Worm (Caenorhabditis elegans): ENCODE results near the gene R01H2.7.

R01H2.7 gene

ce11 chrIII:7045643-7046042, at the start of gene R01H2.7:
Gene R01H2.7, minus strand, starts transcription at chrIII:7045743.
- TF ChIP-seq ztf-11 (tag; optimal IDR thresholded peaks at IDR 0.05), result no peak
- TF ChIP-seq nhr-237 (tag; optimal IDR thresholded peaks at IDR 0.05), result no peak

- no peak for TF ChIP-seq mls-2 (tag; optimal IDR thresholded peaks at IDR 0.05)
- TF ChIP-seq ces-1 (GFP tag; optimal IDR thresholded peaks at IDR 0.05), result no peak
These were observed 49.6 kb upstream of the R01H2.7 start, which contains the start of gene nhr-9 for ce11 chrIII:7095156-7095555. Gene nhr-9, plus strand, starts transcription at chrIII:7095462.

- TF ChIP-seq nhr-12 (tag; optimal IDR thresholded peaks at IDR 0.05) (no peak), blmp-1 (tag; optimal IDR thresholded peaks at IDR 0.05) (no peak)
These were observed 45.5 kb upstream of the R01H2.7 start, which contains the start of gene ZK418.2 for ce11 chrIII:7091042-7091441. Gene ZK418.2, plus strand, starts transcription at chrIII:7091342.

- TF ChIP-seq lin-32 (GFP tag; optimal IDR thresholded peaks at IDR 0.05), result no peak
- no peak for TF ChIP-seq sptf-1 (tag; optimal IDR thresholded peaks at IDR 0.05)
- TF ChIP-seq drap-1 (GFP tag; optimal IDR thresholded peaks at IDR 0.05), result no peak
- TF ChIP-seq blmp-1 (tag; optimal IDR thresholded peaks at IDR 0.05), result no peak
- no peak for TF ChIP-seq snpc-4 (tag; optimal IDR thresholded peaks at IDR 0.05)
- no peak for TF ChIP-seq ceh-39 (tag; optimal IDR thresholded peaks at IDR 0.05)
- TF ChIP-seq lin-13 (tag; optimal IDR thresholded peaks at IDR 0.05), result no peak
- TF ChIP-seq lsy-2 (tag; optimal IDR thresholded peaks at IDR 0.05), result no peak
- no peak for TF ChIP-seq ces-1 (GFP tag; optimal IDR thresholded peaks at IDR 0.05)
- TF ChIP-seq bed-3 (GFP tag; optimal IDR thresholded peaks at IDR 0.05), result no peak
- no peak for TF ChIP-seq ham-2 (GFP tag; optimal IDR thresholded peaks at IDR 0.05)
- no peak for TF ChIP-seq cnd-1 (tag; optimal IDR thresholded peaks at IDR 0.05)
These were observed 45.0 kb upstream of the R01H2.7 start, which contains the start of gene ZK418.10 for ce11 chrIII:7090545-7090944. Gene ZK418.10, minus strand, starts transcription at chrIII:7090692.

ce11 chrIII:7087691-7088323, 42.3 kb upstream of the R01H2.7 start, which contains the start of gene fubl-2:
Gene fubl-2, minus strand, starts transcription at chrIII:7087741.
- TF ChIP-seq ceh-39 (tag; optimal IDR thresholded peaks at IDR 0.05) (peak; percentile 80), mep-1 (tag; optimal IDR thresholded peaks at IDR 0.05) (peak; percentile 27), ceh-83 (GFP tag; optimal IDR thresholded peaks at IDR 0.05) (no peak), unc-62 (GFP tag; optimal IDR thresholded peaks at IDR 0.05) (no peak), ces-1 (GFP tag; optimal IDR thresholded peaks at IDR 0.05) (peak; percentile 4)

- TF ChIP-seq ceh-39 (tag; optimal IDR thresholded peaks at IDR 0.05) (no peak), lin-32 (GFP tag; optimal IDR thresholded peaks at IDR 0.05) (no peak), mab-5 (tag; optimal IDR thresholded peaks at IDR 0.05) (no peak), M03D4.4 (tag; optimal IDR thresholded peaks at IDR 0.05) (no peak)
These were observed 41.6 kb upstream of the R01H2.7 start for ce11 chrIII:7087180-7087579.

- no peak for TF ChIP-seq ceh-43 (GFP tag; optimal IDR thresholded peaks at IDR 0.05)
- TF ChIP-seq blmp-1 (tag; optimal IDR thresholded peaks at IDR 0.05), result no peak
- TF ChIP-seq mep-1 (tag; optimal IDR thresholded peaks at IDR 0.05), result no peak
- no peak for TF ChIP-seq nhr-76 (tag; optimal IDR thresholded peaks at IDR 0.05)
- no peak for TF ChIP-seq flh-1 (GFP tag; optimal IDR thresholded peaks at IDR 0.05)
- TF ChIP-seq unc-39 (tag; optimal IDR thresholded peaks at IDR 0.05), result no peak
These were observed 39.4 kb upstream of the R01H2.7 start, which contains the start of gene tofu-7 for ce11 chrIII:7084908-7085307. Gene tofu-7, minus strand, starts transcription at chrIII:7085018.

- TF ChIP-seq mab-5 (tag; optimal IDR thresholded peaks at IDR 0.05) (no peak), elt-3 (tag; optimal IDR thresholded peaks at IDR 0.05) (no peak), ceh-43 (GFP tag; optimal IDR thresholded peaks at IDR 0.05) (no peak), nhr-76 (tag; optimal IDR thresholded peaks at IDR 0.05) (no peak), lsy-2 (tag; optimal IDR thresholded peaks at IDR 0.05) (no peak), lin-32 (GFP tag; optimal IDR thresholded peaks at IDR 0.05) (no peak), ham-2 (GFP tag; optimal IDR thresholded peaks at IDR 0.05) (no peak), snpc-4 (tag; optimal IDR thresholded peaks at IDR 0.05) (no peak), nhr-12 (tag; optimal IDR thresholded peaks at IDR 0.05) (no peak), cnd-1 (tag; optimal IDR thresholded peaks at IDR 0.05) (no peak), pha-4 (tag; optimal IDR thresholded peaks at IDR 0.05) (no peak), nhr-28 (tag; optimal IDR thresholded peaks at IDR 0.05) (no peak), blmp-1 (tag; optimal IDR thresholded peaks at IDR 0.05) (no peak), unc-120 (tag; optimal IDR thresholded peaks at IDR 0.05; ENCODE audit: poor library complexity, severe bottlenecking) (no peak), zip-8 (tag; optimal IDR thresholded peaks at IDR 0.05) (no peak), ceh-39 (tag; optimal IDR thresholded peaks at IDR 0.05) (no peak), tbx-8 (GFP tag; optimal IDR thresholded peaks at IDR 0.05) (no peak), flh-1 (GFP tag; optimal IDR thresholded peaks at IDR 0.05) (no peak)
These were observed 37.6 kb upstream of the R01H2.7 start for ce11 chrIII:7083106-7083505.

Data from whole organism, mixed stage, embryonic.